Fruit fly (Drosophila melanogaster) whole organism, embryonic: ENCODE results near the gene amrt.
A peak's percentile ranks its signal among the peaks of the same experiment; 100 is the strongest.

Source experiments
- Atf6 ChIP-seq: fragments of 200-800 bp; sonication (Bioruptor generic); IDR thresholded peaks from 2 replicates; pipeline ENCODE4 v1.3.6; 2022; ENCODE audit warnings: missing biosample characterization, missing genetic modification characterization
- B-H2 ChIP-seq: fragments of 200-800 bp; sonication (Bioruptor generic); optimal IDR thresholded peaks from 2 replicates; lab custom pipeline; 2018; ENCODE audit warnings: missing biosample characterization, mild to moderate bottlenecking, missing genetic modification characterization
- CG10147 ChIP-seq: fragments of 200-800 bp; sonication (Bioruptor generic); optimal IDR thresholded peaks from 2 replicates; lab custom pipeline; 2019; ENCODE audit warnings: missing biosample characterization, mild to moderate bottlenecking, missing genetic modification characterization, moderate library complexity
- CG10543 ChIP-seq: fragments of 200-800 bp; sonication (Bioruptor generic); optimal IDR thresholded peaks from 3 replicates; lab custom pipeline; 2017; ENCODE audit warnings: missing biosample characterization, mild to moderate bottlenecking, missing genetic modification characterization, moderate library complexity
- CG11504 ChIP-seq: fragments of 200-800 bp; sonication (Bioruptor generic); optimal IDR thresholded peaks from 3 replicates; lab custom pipeline; 2019; ENCODE audit warnings: missing biosample characterization, mild to moderate bottlenecking, missing genetic modification characterization, moderate library complexity
- CG12071 ChIP-seq: fragments of 200-800 bp; sonication (Bioruptor generic); optimal IDR thresholded peaks from 3 replicates; lab custom pipeline; 2018; ENCODE audit warnings: missing biosample characterization, mild to moderate bottlenecking, missing genetic modification characterization
- CG13894 ChIP-seq: fragments of 200-800 bp; sonication (Bioruptor generic); optimal IDR thresholded peaks from 3 replicates; lab custom pipeline; 2018; ENCODE audit warnings: missing biosample characterization, mild to moderate bottlenecking, missing genetic modification characterization, moderate library complexity
- CG15269 ChIP-seq: fragments of 200-800 bp; sonication (Bioruptor generic); optimal IDR thresholded peaks from 2 replicates; lab custom pipeline; 2018; ENCODE audit warnings: missing biosample characterization, mild to moderate bottlenecking, missing genetic modification characterization, moderate library complexity
- CG1602 ChIP-seq: fragments of 200-800 bp; sonication (Bioruptor generic); optimal IDR thresholded peaks from 3 replicates; lab custom pipeline; 2016; ENCODE audit warnings: missing biosample characterization, missing genetic modification characterization
- CG1603 ChIP-seq: fragments of 200-800 bp; sonication (Bioruptor generic); optimal IDR thresholded peaks from 2 replicates; lab custom pipeline; 2019; ENCODE audit warnings: missing biosample characterization, mild to moderate bottlenecking, missing genetic modification characterization, moderate library complexity
- CG18262 ChIP-seq: fragments of 200-800 bp; optimal IDR thresholded peaks from 3 replicates; lab custom pipeline; 2019; ENCODE audit warnings: missing biosample characterization, mild to moderate bottlenecking, missing genetic modification characterization, moderate library complexity
- CG34376 ChIP-seq: fragments of 200-800 bp; sonication (Bioruptor generic); optimal IDR thresholded peaks from 2 replicates; lab custom pipeline; 2018; ENCODE audit warnings: missing biosample characterization, mild to moderate bottlenecking, missing genetic modification characterization
- CG4328 ChIP-seq: fragments of 200-800 bp; sonication (Bioruptor generic); optimal IDR thresholded peaks from 3 replicates; lab custom pipeline; 2017; ENCODE audit warnings: missing biosample characterization, missing genetic modification reagents, missing genetic modification characterization
- CG4617 ChIP-seq: fragments of 200-800 bp; sonication (Bioruptor generic); optimal IDR thresholded peaks from 3 replicates; lab custom pipeline; 2016; ENCODE audit warnings: missing biosample characterization, missing genetic modification characterization, borderline replicate concordance
- CG8290 ChIP-seq, 3 experiments: fragments of 200-800 bp; sonication (Bioruptor generic); optimal IDR thresholded peaks; 2 replicates each; lab custom pipeline; 2016 to 2019; ENCODE audit warnings: missing biosample characterization in 3 of 3, missing genetic modification characterization in 3 of 3, mild to moderate bottlenecking in 2 of 3, moderate library complexity in 1 of 3
- CG9437 ChIP-seq: fragments of 200-800 bp; sonication (Bioruptor generic); optimal IDR thresholded peaks from 2 replicates; lab custom pipeline; 2018; ENCODE audit warnings: missing biosample characterization, mild to moderate bottlenecking, missing genetic modification characterization
- Dad ChIP-seq: fragments of 200-800 bp; sonication (Bioruptor generic); optimal IDR thresholded peaks from 3 replicates; lab custom pipeline; 2016; ENCODE audit warnings: missing biosample characterization, missing genetic modification characterization
- Lhr ChIP-seq: fragments of 200-800 bp; sonication (Bioruptor generic); optimal IDR thresholded peaks from 3 replicates; lab custom pipeline; 2017; ENCODE audit warnings: mild to moderate bottlenecking, missing biosample characterization, missing genetic modification reagents, missing genetic modification characterization
- MBD-R2 ChIP-seq: fragments of 200-800 bp; sonication (Bioruptor generic); IDR thresholded peaks from 2 replicates; pipeline ENCODE4 v1.3.6; 2022; ENCODE audit warnings: missing biosample characterization, missing genetic modification characterization
- Med ChIP-seq: fragments of 200-800 bp; sonication (Bioruptor generic); peaks from one replicate; lab custom pipeline; 2016; ENCODE audit warnings: missing biosample characterization, missing genetic modification characterization, mild to moderate bottlenecking, inconsistent platforms, moderate library complexity
- NFAT ChIP-seq: fragments of 200-800 bp; sonication (Bioruptor generic); IDR thresholded peaks from 2 replicates; pipeline ENCODE4 v1.3.6; 2022; ENCODE audit warnings: missing biosample characterization, missing genetic modification characterization
- Nf-YA ChIP-seq: fragments of 200-800 bp; sonication (Bioruptor generic); IDR thresholded peaks from 2 replicates; pipeline ENCODE4 v1.3.6; 2022; ENCODE audit warnings: missing biosample characterization, missing genetic modification characterization
- Pdp1 ChIP-seq, 2 experiments: fragments of 200-800 bp; sonication (Bioruptor generic); optimal IDR thresholded peaks; 3 replicates each; lab custom pipeline; 2016; ENCODE audit warnings: missing biosample characterization in 2 of 2, missing genetic modification characterization in 2 of 2, mild to moderate bottlenecking in 1 of 2, moderate library complexity in 1 of 2
- Rfx ChIP-seq: fragments of 200-800 bp; sonication (Bioruptor generic); IDR thresholded peaks from 2 replicates; pipeline ENCODE4 v1.3.6; 2022; ENCODE audit warnings: missing biosample characterization, missing genetic modification characterization
- Six4 ChIP-seq: fragments of 200-800 bp; sonication (Bioruptor generic); optimal IDR thresholded peaks from 2 replicates; lab custom pipeline; 2016; ENCODE audit warnings: missing biosample characterization, missing genetic modification characterization
- Sox102F ChIP-seq: fragments of 200-800 bp; sonication (Bioruptor generic); optimal IDR thresholded peaks from 2 replicates; lab custom pipeline; 2018; ENCODE audit warnings: missing biosample characterization, mild to moderate bottlenecking, missing genetic modification characterization, moderate library complexity
- Sry-β ChIP-seq: fragments of 200-800 bp; sonication (Bioruptor generic); optimal IDR thresholded peaks from 2 replicates; lab custom pipeline; 2018; ENCODE audit warnings: missing biosample characterization, mild to moderate bottlenecking, missing genetic modification characterization, moderate library complexity
- Trl ChIP-seq, 3 experiments: fragments of >200 bp in 2 of 3; fragments of 200-800 bp in 1 of 3; sonication (Bioruptor generic) in 1 of 3; optimal IDR thresholded peaks; 2 replicates in 1 of 3; 3 replicates in 2 of 3; lab custom pipeline; 2016 to 2017; ENCODE audit warnings: missing biosample characterization in 1 of 3, missing genetic modification characterization in 1 of 3
- abd-A ChIP-seq: fragments of 200-800 bp; sonication (Bioruptor generic); optimal IDR thresholded peaks from 3 replicates; lab custom pipeline; 2019; ENCODE audit warnings: missing biosample characterization, mild to moderate bottlenecking, missing genetic modification characterization, moderate library complexity
- amos ChIP-seq: fragments of 200-800 bp; sonication (Bioruptor generic); IDR thresholded peaks from 2 replicates; pipeline ENCODE4 v1.3.6; 2022; ENCODE audit warnings: missing biosample characterization, missing genetic modification characterization; ENCODE audit not compliant: partially characterized antibody
- ewg ChIP-seq: fragments of 200-800 bp; sonication (Bioruptor generic); optimal IDR thresholded peaks from 3 replicates; lab custom pipeline; 2017; ENCODE audit warnings: mild to moderate bottlenecking, missing biosample characterization, missing genetic modification reagents, missing genetic modification characterization
- eyg ChIP-seq: fragments of 200-800 bp; sonication (Bioruptor generic); optimal IDR thresholded peaks from 3 replicates; lab custom pipeline; 2016; ENCODE audit warnings: missing biosample characterization, missing genetic modification characterization
- fd64A ChIP-seq: fragments of 200-800 bp; sonication (Bioruptor generic); optimal IDR thresholded peaks from 3 replicates; lab custom pipeline; 2018; ENCODE audit warnings: missing biosample characterization, mild to moderate bottlenecking, missing genetic modification characterization
- mirr ChIP-seq: fragments of 200-800 bp; sonication (Bioruptor generic); optimal IDR thresholded peaks from 3 replicates; lab custom pipeline; 2018; ENCODE audit warnings: missing biosample characterization, mild to moderate bottlenecking, missing genetic modification characterization
- org-1 ChIP-seq: fragments of 200-800 bp; sonication (Bioruptor generic); optimal IDR thresholded peaks from 2 replicates; lab custom pipeline; 2017; ENCODE audit warnings: missing biosample characterization, missing genetic modification characterization
- pfk ChIP-seq: fragments of 200-800 bp; sonication (Bioruptor generic); optimal IDR thresholded peaks from 2 replicates; lab custom pipeline; 2018; ENCODE audit warnings: missing biosample characterization, mild to moderate bottlenecking, missing genetic modification characterization, moderate library complexity
- so ChIP-seq: fragments of 200-800 bp; sonication (Bioruptor generic); IDR thresholded peaks from 3 replicates; pipeline ENCODE4 v1.3.6; 2022; ENCODE audit warnings: missing biosample characterization, missing genetic modification characterization
- stc ChIP-seq: fragments of 200-800 bp; sonication (Bioruptor generic); IDR thresholded peaks from 2 replicates; pipeline ENCODE4 v1.3.6; 2022; ENCODE audit warnings: missing biosample characterization, missing genetic modification characterization
- sug ChIP-seq: fragments of 200-800 bp; optimal IDR thresholded peaks from 2 replicates; lab custom pipeline; 2019; ENCODE audit warnings: missing biosample characterization, mild to moderate bottlenecking, missing genetic modification characterization, moderate library complexity
- tx ChIP-seq: fragments of 200-800 bp; sonication (Bioruptor generic); optimal IDR thresholded peaks from 2 replicates; lab custom pipeline; 2016; ENCODE audit warnings: missing biosample characterization, missing genetic modification characterization

Gene amrt

DNA sequence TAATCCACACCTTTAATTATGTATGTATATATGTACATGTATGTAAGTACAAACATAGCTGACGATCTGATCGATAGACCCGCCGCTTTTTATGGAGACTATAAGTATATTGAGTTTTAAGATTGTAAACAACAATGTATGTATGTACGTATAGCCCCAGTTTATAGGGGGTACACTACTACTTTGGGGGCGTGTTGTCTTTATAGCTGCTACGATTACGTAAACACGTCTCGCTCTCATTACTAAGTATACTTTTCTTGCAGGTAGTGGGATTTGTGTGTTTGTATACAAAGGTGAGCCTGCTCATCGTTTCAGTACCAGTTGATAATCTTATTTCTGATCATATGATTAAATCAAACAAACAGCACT lies 32.4 kb upstream of the amrt start:
- peak; percentile 46 for TF ChIP-seq CG34376 (GFP tag; lab: Kevin White, UChicago)
- TF ChIP-seq NFAT (GFP tag; lab: Robert Waterston, UW): 0 out of 2 replicates have a peak, but pooled peaks have one; percentile 3
- no peak for TF ChIP-seq tx (GFP tag; lab: Kevin White, UChicago)
- TF ChIP-seq CG10147: no peak
- TF ChIP-seq Dad (GFP tag; lab: Kevin White, UChicago): no peak
- TF ChIP-seq CG4617 (GFP tag; lab: Kevin White, UChicago): no peak
- no peak for TF ChIP-seq Nf-YA (GFP tag; lab: Robert Waterston, UW)
- TF ChIP-seq abd-A (tag; lab: Kevin White, UChicago): peak; percentile 33
- TF ChIP-seq CG18262: no peak
- peak; percentile 68 for TF ChIP-seq B-H2 (GFP tag; lab: Kevin White, UChicago)
- TF ChIP-seq stc (GFP tag; lab: Robert Waterston, UW): 0 out of 2 replicates have a peak, but pooled peaks have one; percentile 5
- TF ChIP-seq Sox102F: no peak
- no peak for TF ChIP-seq amos (GFP tag; lab: Robert Waterston, UW)
- no peak for TF ChIP-seq CG11504 (tag; lab: Kevin White, UChicago)
- TF ChIP-seq Sry-β: no peak
- TF ChIP-seq CG1603 (tag; lab: Kevin White, UChicago): no peak
- TF ChIP-seq Rfx (GFP tag; lab: Robert Waterston, UW): no peak
- TF ChIP-seq Trl (optimal IDR thresholded peaks at IDR 0.05; lab: Kevin White, UChicago): no peak
- TF ChIP-seq Trl (GFP tag; optimal IDR thresholded peaks at IDR 0.05; lab: Kevin White, UChicago): no peak
- TF ChIP-seq sug (tag; lab: Kevin White, UChicago): peak; percentile 95
- TF ChIP-seq CG15269 (tag; lab: Kevin White, UChicago): no peak
- peak; percentile 19 for TF ChIP-seq CG9437 (GFP tag; lab: Kevin White, UChicago)
- peak; percentile 31 for TF ChIP-seq pfk (GFP tag; lab: Kevin White, UChicago)
- TF ChIP-seq Atf6: 0 out of 2 replicates have a peak, but pooled peaks have one; percentile 10
- no peak for TF ChIP-seq Lhr (GFP tag; lab: Kevin White, UChicago)
- peak; percentile 13 for TF ChIP-seq org-1 (GFP tag; lab: Kevin White, UChicago)
- peak; percentile 13 for TF ChIP-seq CG10543 (GFP tag; lab: Kevin White, UChicago)
- TF ChIP-seq fd64A: peak; percentile 45
- no peak for TF ChIP-seq CG13894 (tag; lab: Kevin White, UChicago)
- TF ChIP-seq eyg (GFP tag; lab: Kevin White, UChicago): no peak
- TF ChIP-seq Pdp1 (GFP tag; optimal IDR thresholded peaks at IDR 0.05; lab: Kevin White, UChicago): peak in 1 of 2 experiments; percentile 75
- no peak for TF ChIP-seq Six4 (GFP tag; lab: Kevin White, UChicago)
- peak; percentile 54 for TF ChIP-seq CG4328
- TF ChIP-seq CG1602 (GFP tag; lab: Kevin White, UChicago): no peak
- TF ChIP-seq ewg: no peak
- peak; percentile 75 for TF ChIP-seq mirr (GFP tag; lab: Kevin White, UChicago)
- TF ChIP-seq Med (GFP tag; lab: Kevin White, UChicago): peak; percentile 58
- peak; percentile 9; the same call in 1 of the 3 replicates for TF ChIP-seq so (GFP tag; lab: Robert Waterston, UW)
- TF ChIP-seq CG8290 (GFP tag; optimal IDR thresholded peaks at IDR 0.05; lab: Kevin White, UChicago): no peak
- peak in 1 of 2 experiments; percentile 54 for TF ChIP-seq CG8290 (tag; optimal IDR thresholded peaks at IDR 0.05; lab: Kevin White, UChicago)
- no peak for TF ChIP-seq MBD-R2
- TF ChIP-seq CG12071: peak; percentile 10
